Fruit fly (Drosophila melanogaster): ENCODE measurements around the gene Nepl17.
A peak's percentile ranks its signal among the peaks of the same experiment; 100 is the strongest.

Gene Nepl17

dm6 chr3R:28880066-28880842 is 7.5 kb downstream of the Nepl17 start, which contains the start of the genes Nepl19 and Nepl20 (continued):
- peak; percentile 71 for TF ChIP-seq Max (GFP tag; optimal IDR thresholded peaks at IDR 0.05)
- peak; percentile 86 for TF ChIP-seq CG17359 (tag; optimal IDR thresholded peaks at IDR 0.05)
- TF ChIP-seq ftz-f1 (GFP tag; optimal IDR thresholded peaks at IDR 0.05), result peak; percentile 6
- TF ChIP-seq kay (GFP tag; optimal IDR thresholded peaks at IDR 0.05), result peak; percentile 25
- TF ChIP-seq CG13624 (GFP tag; optimal IDR thresholded peaks at IDR 0.05), result peak; percentile 50
- peak; percentile 60 for TF ChIP-seq E2f2 (GFP tag; IDR thresholded peaks at IDR 0.05)
- TF ChIP-seq Blimp-1 (GFP tag; optimal IDR thresholded peaks at IDR 0.05), result peak; percentile 78
- TF ChIP-seq disco-r (GFP tag; optimal IDR thresholded peaks at IDR 0.05), result peak; percentile 4
- no peak for TF ChIP-seq en (GFP tag; optimal IDR thresholded peaks at IDR 0.05)
- TF ChIP-seq CG1024 (GFP tag; IDR thresholded peaks at IDR 0.05), result peak; percentile 67
- TF ChIP-seq HLH3B (GFP tag; IDR thresholded peaks at IDR 0.05), result peak; percentile 79
- TF ChIP-seq schlank (tag; optimal IDR thresholded peaks at IDR 0.05), result peak; percentile 66
- peak; percentile 91 for TF ChIP-seq Med (GFP tag)
- TF ChIP-seq cg (GFP tag; optimal IDR thresholded peaks at IDR 0.05), result no peak
- TF ChIP-seq Deaf1 (tag; optimal IDR thresholded peaks at IDR 0.05), result peak; percentile 44
- TF ChIP-seq CG18262 (tag; optimal IDR thresholded peaks at IDR 0.05), result peak; percentile 84
- peak; percentile 31 for TF ChIP-seq Fer2 (tag; optimal IDR thresholded peaks at IDR 0.05)
- TF ChIP-seq CG30403 (GFP tag; optimal IDR thresholded peaks at IDR 0.05), result peak; percentile 81
- TF ChIP-seq CG3847 (GFP tag; IDR thresholded peaks at IDR 0.05), result peak; percentile 74
- peak; percentile 79 for TF ChIP-seq CG4820 (GFP tag; optimal IDR thresholded peaks at IDR 0.05)
- TF ChIP-seq row (GFP tag; IDR thresholded peaks at IDR 0.05), result peak; percentile 88
- peak; percentile 87 for TF ChIP-seq CG2712 (tag; optimal IDR thresholded peaks at IDR 0.05)
- TF ChIP-seq CG17568 (GFP tag; optimal IDR thresholded peaks at IDR 0.05), result no peak
- peak; percentile 64; the same call in 2 of the 3 replicates for TF ChIP-seq ken (GFP tag; IDR thresholded peaks at IDR 0.05)
- peak; percentile 82 for TF ChIP-seq CG31441 (GFP tag; IDR thresholded peaks at IDR 0.05)
- no peak for TF ChIP-seq CG3065 (GFP tag; optimal IDR thresholded peaks at IDR 0.05)
- peak; percentile 87 for TF ChIP-seq CG2120 (GFP tag; optimal IDR thresholded peaks at IDR 0.05)
- TF ChIP-seq CG9932 (GFP tag; IDR thresholded peaks at IDR 0.05), result peak; percentile 58
- peak; percentile 80 for TF ChIP-seq sisA (GFP tag; IDR thresholded peaks at IDR 0.05)
- TF ChIP-seq gem (tag; optimal IDR thresholded peaks at IDR 0.05), result peak; percentile 88
- TF ChIP-seq pho (GFP tag; optimal IDR thresholded peaks at IDR 0.05), result peak; percentile 34
- peak; percentile 70 for TF ChIP-seq HmgZ (tag; optimal IDR thresholded peaks at IDR 0.05)
- peak; percentile 68 for TF ChIP-seq CG10654 (GFP tag; optimal IDR thresholded peaks at IDR 0.05)
- peak; percentile 86; the same call in 2 of the 3 replicates for TF ChIP-seq CG11695 (GFP tag; IDR thresholded peaks at IDR 0.05)
- peak; percentile 64 for TF ChIP-seq Hand (GFP tag; optimal IDR thresholded peaks at IDR 0.05)
- TF ChIP-seq Pdp1 (GFP tag; optimal IDR thresholded peaks at IDR 0.05), result peak; percentile 48 to 63
- peak; percentile 60 for TF ChIP-seq CG31224 (GFP tag; IDR thresholded peaks at IDR 0.05)
- TF ChIP-seq CG7987 (GFP tag; optimal IDR thresholded peaks at IDR 0.05), result peak; percentile 63
- TF ChIP-seq Lhr (GFP tag; optimal IDR thresholded peaks at IDR 0.05), result peak; percentile 32
- TF ChIP-seq klu (GFP tag; IDR thresholded peaks at IDR 0.05), result peak; percentile 47; the same call in 1 of the 2 replicates
- peak; percentile 34; the same call in 1 of the 2 replicates for TF ChIP-seq CG4360 (GFP tag; IDR thresholded peaks at IDR 0.05)
- TF ChIP-seq knrl (GFP tag; IDR thresholded peaks at IDR 0.05; ENCODE audit: partially characterized antibody), result no peak
- TF ChIP-seq bbx (GFP tag; IDR thresholded peaks at IDR 0.05; ENCODE audit: partially characterized antibody), result no peak
- TF ChIP-seq nerfin-1 (tag; optimal IDR thresholded peaks at IDR 0.05), result peak; percentile 60
- no peak for TF ChIP-seq Dp (GFP tag; optimal IDR thresholded peaks at IDR 0.05)
- TF ChIP-seq CG10321 (GFP tag; IDR thresholded peaks at IDR 0.05), result no peak
- TF ChIP-seq dysf (GFP tag; IDR thresholded peaks at IDR 0.05), result peak; percentile 89
- peak; percentile 53 for TF ChIP-seq Dip3 (GFP tag; optimal IDR thresholded peaks at IDR 0.05)
- peak; percentile 24 for TF ChIP-seq CG17802 (tag; optimal IDR thresholded peaks at IDR 0.05)
